Fruit fly (Drosophila melanogaster): ENCODE data around the gene Nlp.

Gene Nlp

dm6 chr3R:30014977-30015514 is 10.5 kb downstream of the Nlp start, which contains the start of gene CG7920 (continued):
- TF ChIP-seq gsb (GFP tag; IDR thresholded peaks at IDR 0.05) (no peak), CG2875 (GFP tag; optimal IDR thresholded peaks at IDR 0.05) (no peak), H15 (GFP tag; IDR thresholded peaks at IDR 0.05) (no peak), lab (GFP tag; optimal IDR thresholded peaks at IDR 0.05) (peak; percentile 49), Chrac-16 (GFP tag; optimal IDR thresholded peaks at IDR 0.05) (no peak), CG14667 (GFP tag; IDR thresholded peaks at IDR 0.05) (no peak), CkIIα-i1 (GFP tag; IDR thresholded peaks at IDR 0.05) (no peak), Atf6 (GFP tag; IDR thresholded peaks at IDR 0.05) (no peak), nerfin-1 (tag; optimal IDR thresholded peaks at IDR 0.05) (peak; percentile 2), yki (optimal IDR thresholded peaks at IDR 0.05) (no peak), Doc3 (GFP tag; IDR thresholded peaks at IDR 0.05; ENCODE audit: partially characterized antibody) (peak; percentile 81), CG2712 (tag; optimal IDR thresholded peaks at IDR 0.05) (peak; percentile 6), CG6689 (GFP tag; IDR thresholded peaks at IDR 0.05) (no peak), CG9817 (tag; optimal IDR thresholded peaks at IDR 0.05) (no peak), sd (tag; optimal IDR thresholded peaks at IDR 0.05) (peak; percentile 22), ken (GFP tag; IDR thresholded peaks at IDR 0.05) (no peak), slp2 (GFP tag; optimal IDR thresholded peaks at IDR 0.05) (no peak), CG4282 (GFP tag; optimal IDR thresholded peaks at IDR 0.05) (no peak), Tbp (GFP tag; optimal IDR thresholded peaks at IDR 0.05) (no peak), schlank (tag; optimal IDR thresholded peaks at IDR 0.05) (no peak), CG12236 (GFP tag; optimal IDR thresholded peaks at IDR 0.05) (no peak), CG1832 (GFP tag; optimal IDR thresholded peaks at IDR 0.05) (no peak), btn (GFP tag; optimal IDR thresholded peaks at IDR 0.05) (no peak), corto (GFP tag; optimal IDR thresholded peaks at IDR 0.05) (no peak), ranshi (GFP tag; IDR thresholded peaks at IDR 0.05) (no peak; the same call in 1 of the 2 replicates), CG16815 (GFP tag; optimal IDR thresholded peaks at IDR 0.05) (no peak), CG1602 (GFP tag; optimal IDR thresholded peaks at IDR 0.05) (no peak), vfl (GFP tag; optimal IDR thresholded peaks at IDR 0.05) (no peak), ham (GFP tag; IDR thresholded peaks at IDR 0.05) (no peak), CG11723 (GFP tag; optimal IDR thresholded peaks at IDR 0.05) (no peak), Blimp-1 (GFP tag; optimal IDR thresholded peaks at IDR 0.05) (no peak), cad (GFP tag; optimal IDR thresholded peaks at IDR 0.05) (no peak), Awh (GFP tag; IDR thresholded peaks at IDR 0.05) (no peak), CG6765 (GFP tag; optimal IDR thresholded peaks at IDR 0.05) (peak; percentile 72), ro (GFP tag; IDR thresholded peaks at IDR 0.05) (no peak), CG11696 (GFP tag; IDR thresholded peaks at IDR 0.05) (no peak), caup (GFP tag; optimal IDR thresholded peaks at IDR 0.05; ENCODE audit: severe bottlenecking) (peak; percentile 52), eve (GFP tag; optimal IDR thresholded peaks at IDR 0.05) (no peak), dimm (GFP tag; IDR thresholded peaks at IDR 0.05) (no peak; the same call in 1 of the 2 replicates), CG17829 (tag; optimal IDR thresholded peaks at IDR 0.05) (peak; percentile 41), pb (GFP tag; optimal IDR thresholded peaks at IDR 0.05) (no peak), CG11695 (GFP tag; IDR thresholded peaks at IDR 0.05) (no peak), CG6791 (GFP tag; IDR thresholded peaks at IDR 0.05; ENCODE audit: partially characterized antibody) (peak; percentile 73), Scr (GFP tag; IDR thresholded peaks at IDR 0.05; ENCODE audit: partially characterized antibody) (peak; percentile 85), zen2 (GFP tag; IDR thresholded peaks at IDR 0.05; ENCODE audit: partially characterized antibody) (peak; percentile 44; the same call in 1 of the 3 replicates), CG12104 (GFP tag; optimal IDR thresholded peaks at IDR 0.05) (peak; percentile 16), CG6654 (GFP tag; optimal IDR thresholded peaks at IDR 0.05) (no peak), CG15073 (GFP tag; optimal IDR thresholded peaks at IDR 0.05) (no peak), CG9797 (GFP tag; optimal IDR thresholded peaks at IDR 0.05) (peak; percentile 26), CG1647 (GFP tag; optimal IDR thresholded peaks at IDR 0.05) (no peak), CG6175 (GFP tag; IDR thresholded peaks at IDR 0.05) (0 out of 3 replicates have a peak, but pooled peaks have one; percentile 15), gsb-n (tag; optimal IDR thresholded peaks at IDR 0.05) (no peak)

Data from whole organism, embryonic.